Fruit fly (Drosophila melanogaster) whole organism, pupa: ENCODE data around the gene CG9801.

ENCODE experiments used
- CG10348 ChIP-seq: fragments of 200-800 bp; sonication (Bioruptor generic); IDR thresholded peaks from 2 replicates; pipeline ENCODE4 v1.3.6; 2022; ENCODE audit warnings: missing biosample characterization, missing genetic modification characterization
- CG12605 ChIP-seq: fragments of 200-800 bp; sonication (Bioruptor generic); IDR thresholded peaks from 2 replicates; pipeline ENCODE4 v1.3.6; 2022; ENCODE audit warnings: missing biosample characterization, missing genetic modification characterization
- CG13204 ChIP-seq: fragments of 200-800 bp; sonication (Bioruptor generic); optimal IDR thresholded peaks from 2 replicates; lab custom pipeline; 2018; ENCODE audit warnings: missing biosample characterization, mild to moderate bottlenecking, missing genetic modification characterization, moderate library complexity
- CG14655 ChIP-seq: fragments of 200-800 bp; sonication (Bioruptor generic); optimal IDR thresholded peaks from 3 replicates; lab custom pipeline; 2017; ENCODE audit warnings: mild to moderate bottlenecking, missing biosample characterization, missing genetic modification reagents, missing genetic modification characterization
- CG15710 ChIP-seq: fragments of 200-800 bp; sonication (Bioruptor generic); optimal IDR thresholded peaks from 2 replicates; lab custom pipeline; 2018; ENCODE audit warnings: missing biosample characterization, mild to moderate bottlenecking, missing genetic modification characterization, moderate library complexity
- CG17806 ChIP-seq: fragments of 200-800 bp; sonication (Bioruptor generic); optimal IDR thresholded peaks from 2 replicates; lab custom pipeline; 2018; ENCODE audit warnings: missing biosample characterization, mild to moderate bottlenecking, missing genetic modification characterization, moderate library complexity
- CG32121 ChIP-seq: fragments of 200-800 bp; sonication (Bioruptor generic); IDR thresholded peaks from 2 replicates; pipeline ENCODE4 v1.3.6; 2022; ENCODE audit warnings: missing biosample characterization, missing genetic modification characterization
- CG34367 ChIP-seq: fragments of 200-800 bp; sonication (Bioruptor generic); optimal IDR thresholded peaks from 2 replicates; lab custom pipeline; 2018; ENCODE audit warnings: missing biosample characterization, mild to moderate bottlenecking, missing genetic modification characterization
- CG4496 ChIP-seq: fragments of 200-800 bp; sonication (Bioruptor generic); IDR thresholded peaks from 3 replicates; pipeline ENCODE4 v1.3.6; 2022; ENCODE audit warnings: missing biosample characterization, missing genetic modification characterization
- CG8159 ChIP-seq: fragments of 200-800 bp; sonication (Bioruptor generic); optimal IDR thresholded peaks from 3 replicates; lab custom pipeline; 2018; ENCODE audit warnings: missing biosample characterization, mild to moderate bottlenecking, missing genetic modification characterization, moderate library complexity
- CG8301 ChIP-seq: fragments of 200-800 bp; sonication (Bioruptor generic); optimal IDR thresholded peaks from 2 replicates; lab custom pipeline; 2018; ENCODE audit warnings: missing biosample characterization, mild to moderate bottlenecking, missing genetic modification characterization
- CG9948 ChIP-seq: fragments of 200-800 bp; sonication (Bioruptor generic); optimal IDR thresholded peaks from 2 replicates; lab custom pipeline; 2018; ENCODE audit warnings: missing biosample characterization, mild to moderate bottlenecking, missing genetic modification characterization, moderate library complexity
- D1 ChIP-seq: fragments of 200-800 bp; sonication (Bioruptor generic); optimal IDR thresholded peaks from 2 replicates; lab custom pipeline; 2018; ENCODE audit warnings: missing biosample characterization, mild to moderate bottlenecking, missing genetic modification characterization, moderate library complexity
- EcR ChIP-seq: fragments of 200-800 bp; sonication (Bioruptor generic); optimal IDR thresholded peaks from 3 replicates; lab custom pipeline; 2019; ENCODE audit warnings: missing biosample characterization, missing genetic modification characterization, mild to moderate bottlenecking, moderate library complexity, missing genetic modification reagents
- Ets98B ChIP-seq: fragments of 200-800 bp; sonication (Bioruptor generic); IDR thresholded peaks from 2 replicates; pipeline ENCODE4 v1.3.6; 2022; ENCODE audit warnings: missing biosample characterization, missing genetic modification characterization
- Pif1A ChIP-seq: fragments of 200-800 bp; sonication (Bioruptor generic); optimal IDR thresholded peaks from 3 replicates; lab custom pipeline; 2016; ENCODE audit warnings: missing biosample characterization, missing genetic modification characterization
- Pif1B ChIP-seq: fragments of 200-800 bp; sonication (Bioruptor generic); optimal IDR thresholded peaks from 3 replicates; lab custom pipeline; 2016; ENCODE audit warnings: missing biosample characterization, missing genetic modification characterization
- Snoo ChIP-seq: fragments of 200-800 bp; sonication (Bioruptor generic); optimal IDR thresholded peaks from 3 replicates; lab custom pipeline; 2017; ENCODE audit warnings: missing biosample characterization, mild to moderate bottlenecking, missing genetic modification characterization, inconsistent platforms
- fd96Ca ChIP-seq: fragments of 200-800 bp; sonication (Bioruptor generic); IDR thresholded peaks from 3 replicates; pipeline ENCODE4 v1.3.6; 2022; ENCODE audit warnings: missing biosample characterization, missing genetic modification characterization
- gl ChIP-seq: fragments of 200-800 bp; sonication (Bioruptor generic); optimal IDR thresholded peaks from 2 replicates; lab custom pipeline; 2018; ENCODE audit warnings: missing biosample characterization, mild to moderate bottlenecking, missing genetic modification characterization
- rn ChIP-seq: fragments of 200-800 bp; sonication (Bioruptor generic); IDR thresholded peaks from 2 replicates; pipeline ENCODE4 v1.3.6; 2022; ENCODE audit warnings: missing biosample characterization, missing genetic modification characterization

Gene CG9801

dm6 chr3R:8779823-8780222 lies 32.3 kb upstream of the CG9801 start, which contains the start of gene CG33191:
Gene CG33191, minus strand, starts transcription at chr3R:8779923.
- TF ChIP-seq CG17806 (no peak), rn (no peak), Pif1B (no peak), CG13204 (GFP tag; lab: Kevin White, UChicago) (no peak), CG15710 (no peak), CG10348 (GFP tag; lab: Robert Waterston, UW) (no peak), CG8301 (tag; lab: Kevin White, UChicago) (no peak), Pif1A (GFP tag; lab: Kevin White, UChicago) (no peak), CG34367 (no peak), CG14655 (GFP tag; lab: Kevin White, UChicago) (no peak), fd96Ca (GFP tag; lab: Robert Waterston, UW) (no peak), CG4496 (GFP tag; lab: Robert Waterston, UW) (no peak), Snoo (tag; lab: Kevin White, UChicago) (no peak), D1 (tag; lab: Kevin White, UChicago) (no peak), CG9948 (no peak), Ets98B (no peak), CG12605 (GFP tag; lab: Robert Waterston, UW) (no peak), gl (tag; lab: Kevin White, UChicago) (no peak), CG32121 (GFP tag; lab: Robert Waterston, UW) (no peak)
- TF ChIP-seq, all 21 proteins: peak for 0

dm6 chr3R:8773135-8773534 lies 25.7 kb upstream of the CG9801 start, which contains the start of gene CG34301:
Gene CG34301, plus strand, starts transcription at chr3R:8773435.
- TF ChIP-seq D1 (tag; lab: Kevin White, UChicago) (no peak), Pif1A (GFP tag; lab: Kevin White, UChicago) (no peak), CG4496 (GFP tag; lab: Robert Waterston, UW) (no peak), Ets98B (no peak), rn (no peak), Snoo (tag; lab: Kevin White, UChicago) (no peak)

dm6 chr3R:8772591-8772990 lies 25.1 kb upstream of the CG9801 start, which contains the start of gene CG13318:
Gene CG13318, minus strand, starts transcription at chr3R:8772691.
- TF ChIP-seq CG15710 (no peak), CG12605 (GFP tag; lab: Robert Waterston, UW) (no peak), CG32121 (GFP tag; lab: Robert Waterston, UW) (no peak), CG14655 (GFP tag; lab: Kevin White, UChicago) (no peak), CG4496 (GFP tag; lab: Robert Waterston, UW) (no peak), CG8301 (tag; lab: Kevin White, UChicago) (no peak), D1 (tag; lab: Kevin White, UChicago) (no peak), CG13204 (GFP tag; lab: Kevin White, UChicago) (no peak), CG9948 (no peak), CG8159 (no peak), Pif1B (no peak), Snoo (tag; lab: Kevin White, UChicago) (no peak), fd96Ca (GFP tag; lab: Robert Waterston, UW) (no peak), rn (no peak), Pif1A (GFP tag; lab: Kevin White, UChicago) (no peak), CG10348 (GFP tag; lab: Robert Waterston, UW) (no peak), CG17806 (no peak)
- TF ChIP-seq, all 21 proteins: peak for 0

- TF ChIP-seq Ets98B, result no peak
- TF ChIP-seq CG32121 (GFP tag; lab: Robert Waterston, UW), result no peak
- TF ChIP-seq CG15710, result no peak
- no peak for TF ChIP-seq CG17806
- no peak for TF ChIP-seq Snoo (tag; lab: Kevin White, UChicago)
- TF ChIP-seq CG34367, result no peak
- TF ChIP-seq CG12605 (GFP tag; lab: Robert Waterston, UW), result no peak
- TF ChIP-seq D1 (tag; lab: Kevin White, UChicago), result no peak
- TF ChIP-seq Pif1A (GFP tag; lab: Kevin White, UChicago), result no peak
- no peak for TF ChIP-seq CG14655 (GFP tag; lab: Kevin White, UChicago)
Measured at dm6 chr3R:8769094-8769493, 21.6 kb upstream of the CG9801 start, which contains the start of gene CG8236. Gene CG8236, plus strand, starts transcription at chr3R:8769394.

- TF ChIP-seq D1 (tag; lab: Kevin White, UChicago) (no peak), CG9948 (no peak), rn (no peak), Ets98B (no peak), CG10348 (GFP tag; lab: Robert Waterston, UW) (no peak), Pif1A (GFP tag; lab: Kevin White, UChicago) (no peak), CG8159 (no peak), CG34367 (no peak), fd96Ca (GFP tag; lab: Robert Waterston, UW) (no peak), EcR (GFP tag; lab: Kevin White, UChicago) (no peak), CG14655 (GFP tag; lab: Kevin White, UChicago) (no peak), CG4496 (GFP tag; lab: Robert Waterston, UW) (no peak), Snoo (tag; lab: Kevin White, UChicago) (no peak)
Measured at dm6 chr3R:8767998-8768397, 20.5 kb upstream of the CG9801 start, which contains the start of the genes CG34135 and CG11768. Gene CG34135, minus strand, starts transcription at chr3R:8768191. Gene CG11768, minus strand, starts transcription at chr3R:8768200.

DNA sequence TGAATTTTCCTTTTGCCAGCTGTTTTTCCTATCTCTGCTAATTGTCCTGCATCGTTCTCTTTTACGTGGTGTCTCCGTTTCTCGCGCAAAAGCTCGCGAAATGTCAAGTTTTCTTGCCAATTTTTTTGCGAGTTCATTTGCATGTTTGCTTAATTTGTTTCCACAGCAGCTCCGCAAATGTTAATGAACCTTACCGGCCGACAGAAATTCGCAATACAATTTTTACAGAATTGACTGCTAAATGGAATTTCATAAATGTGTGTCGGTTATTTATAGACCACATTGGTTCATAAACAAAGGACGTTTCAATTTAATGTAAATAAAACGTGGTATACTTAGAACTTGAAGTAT lies 1.3 kb upstream of the CG9801 start:
- TF ChIP-seq rn (no peak), CG17806 (no peak), CG13204 (GFP tag; lab: Kevin White, UChicago) (no peak), D1 (tag; lab: Kevin White, UChicago) (no peak), CG32121 (GFP tag; lab: Robert Waterston, UW) (no peak), CG15710 (no peak), CG9948 (no peak), gl (tag; lab: Kevin White, UChicago) (no peak), Pif1B (no peak)
